Fruit fly (Drosophila melanogaster): ENCODE results near the gene CG32277.

dm6 chr3L:3178530-3179096 lies 26.6 kb downstream of the CG32277 start, which contains the start of the genes MnM and Girdin:
- TF ChIP-seq Mio (GFP tag; optimal IDR thresholded peaks at IDR 0.05) (no peak), Dfd (GFP tag; optimal IDR thresholded peaks at IDR 0.05) (no peak), OdsH (GFP tag; optimal IDR thresholded peaks at IDR 0.05) (peak; percentile 55), sage (GFP tag; optimal IDR thresholded peaks at IDR 0.05) (no peak), Rel (GFP tag; optimal IDR thresholded peaks at IDR 0.05) (no peak), Rel (tag; optimal IDR thresholded peaks at IDR 0.05) (no peak)

All from whole organism, wandering third instar larva.